Worm (Caenorhabditis elegans) whole organism, L2 larva: ENCODE measurements around the gene K01A2.6.
A peak's percentile ranks its signal among the peaks of the same experiment; 100 is the strongest.

Experiments used
- C34F6.9 ChIP-seq: fragments of 150-350 bp; optimal IDR thresholded peaks from 2 replicates; lab custom pipeline; 2014; ENCODE audit warnings: missing biosample characterization, missing genetic modification characterization
- F13H6.1 ChIP-seq: sonication (generic microtip); optimal IDR thresholded peaks from 2 replicates; lab custom pipeline; 2016; ENCODE audit warnings: missing genetic modification characterization, missing compliant biosample characterization
- R02D3.7 ChIP-seq: fragments of 150-350 bp; optimal IDR thresholded peaks from 2 replicates; lab custom pipeline; 2014; ENCODE audit warnings: missing biosample characterization, missing genetic modification characterization
- Y55F3AM.14 ChIP-seq: fragments of 200-800 bp; sonication (Bioruptor generic); optimal IDR thresholded peaks from 2 replicates; lab custom pipeline; 2018; ENCODE audit warnings: mild to moderate bottlenecking, missing genetic modification characterization, missing compliant biosample characterization
- ZK546.5 ChIP-seq: sonication (generic microtip); optimal IDR thresholded peaks from 2 replicates; lab custom pipeline; 2017; ENCODE audit warnings: missing biosample characterization, missing genetic modification characterization
- alr-1 ChIP-seq: fragments of 150-350 bp; optimal IDR thresholded peaks from 2 replicates; lab custom pipeline; 2014; ENCODE audit warnings: missing biosample characterization, missing genetic modification characterization
- aly-2 ChIP-seq: fragments of 150-350 bp; optimal IDR thresholded peaks from 2 replicates; lab custom pipeline; 2014; ENCODE audit warnings: missing biosample characterization, missing genetic modification characterization
- ama-1 ChIP-seq: fragments of 150-350 bp; optimal IDR thresholded peaks from 2 replicates; lab custom pipeline; 2018; ENCODE audit warnings: inconsistent platforms
- ceh-16 ChIP-seq: fragments of 150-350 bp; optimal IDR thresholded peaks from 2 replicates; lab custom pipeline; 2014; ENCODE audit warnings: missing biosample characterization, missing genetic modification characterization
- ceh-82 ChIP-seq: fragments of 150-350 bp; optimal IDR thresholded peaks from 2 replicates; lab custom pipeline; 2014; ENCODE audit warnings: missing biosample characterization, missing genetic modification characterization
- crh-2 ChIP-seq: sonication (generic microtip); optimal IDR thresholded peaks from 2 replicates; lab custom pipeline; 2017; ENCODE audit warnings: missing biosample characterization, missing genetic modification characterization
- egl-27 ChIP-seq: sonication (generic microtip); optimal IDR thresholded peaks from 3 replicates; lab custom pipeline; 2017; ENCODE audit warnings: missing biosample characterization, missing genetic modification reagents, missing genetic modification characterization
- elt-1 ChIP-seq: fragments of 150-350 bp; optimal IDR thresholded peaks from 2 replicates; lab custom pipeline; 2014; ENCODE audit warnings: missing biosample characterization, missing genetic modification characterization
- elt-3 ChIP-seq: sonication (generic microtip); optimal IDR thresholded peaks from 2 replicates; lab custom pipeline; 2017; ENCODE audit warnings: missing biosample characterization, missing genetic modification characterization
- fos-1 ChIP-seq: fragments of 150-350 bp; optimal IDR thresholded peaks from 2 replicates; lab custom pipeline; 2014; ENCODE audit warnings: missing biosample characterization, missing genetic modification characterization
- gmeb-1 ChIP-seq: fragments of 150-350 bp; optimal IDR thresholded peaks from 2 replicates; lab custom pipeline; 2014; ENCODE audit warnings: missing biosample characterization, missing genetic modification characterization
- lin-11 ChIP-seq: fragments of 150-350 bp; sonication (generic microtip); optimal IDR thresholded peaks from 2 replicates; lab custom pipeline; 2014; ENCODE audit warnings: missing biosample characterization, missing genetic modification characterization, inconsistent platforms, mixed read lengths
- lin-13 ChIP-seq: fragments of 150-350 bp; optimal IDR thresholded peaks from 2 replicates; lab custom pipeline; 2014; ENCODE audit warnings: missing biosample characterization, missing genetic modification reagents, missing genetic modification characterization
- lsy-2 ChIP-seq, 2 experiments: fragments of 150-350 bp in 1 of 2; sonication (generic microtip) in 1 of 2; optimal IDR thresholded peaks; 2 replicates each; lab custom pipeline; 2014 to 2017; ENCODE audit warnings: missing biosample characterization in 2 of 2, missing genetic modification characterization in 2 of 2
- mab-5 ChIP-seq: fragments of 150-350 bp; optimal IDR thresholded peaks from 2 replicates; lab custom pipeline; 2014; ENCODE audit warnings: missing biosample characterization, missing genetic modification characterization
- mbf-1 ChIP-seq: sonication (generic microtip); optimal IDR thresholded peaks from 2 replicates; lab custom pipeline; 2017; ENCODE audit warnings: missing biosample characterization, missing genetic modification characterization
- mdl-1 ChIP-seq, 2 experiments: fragments of 150-350 bp in 1 of 2; sonication (generic microtip) in 1 of 2; optimal IDR thresholded peaks; 2 replicates each; lab custom pipeline; 2017; ENCODE audit warnings: missing biosample characterization in 2 of 2, missing genetic modification characterization in 2 of 2
- nhr-12 ChIP-seq: fragments of 150-350 bp; optimal IDR thresholded peaks from 2 replicates; lab custom pipeline; 2014; ENCODE audit warnings: missing biosample characterization, missing genetic modification characterization
- nhr-129 ChIP-seq: fragments of 150-350 bp; optimal IDR thresholded peaks from 2 replicates; lab custom pipeline; 2014; ENCODE audit warnings: missing biosample characterization, missing genetic modification characterization
- nhr-21 ChIP-seq: fragments of 150-350 bp; optimal IDR thresholded peaks from 2 replicates; lab custom pipeline; 2014; ENCODE audit warnings: missing biosample characterization, missing genetic modification characterization
- nhr-237 ChIP-seq: fragments of 150-350 bp; optimal IDR thresholded peaks from 2 replicates; lab custom pipeline; 2014; ENCODE audit warnings: missing biosample characterization, missing genetic modification characterization
- nhr-25 ChIP-seq: fragments of 150-350 bp; sonication (generic microtip); optimal IDR thresholded peaks from 3 replicates; lab custom pipeline; 2014; ENCODE audit warnings: missing biosample characterization, missing genetic modification characterization
- nhr-6 ChIP-seq: fragments of 150-350 bp; optimal IDR thresholded peaks from 2 replicates; lab custom pipeline; 2014; ENCODE audit warnings: missing biosample characterization, missing genetic modification characterization
- nhr-77 ChIP-seq: fragments of 150-350 bp; optimal IDR thresholded peaks from 2 replicates; lab custom pipeline; 2014; ENCODE audit warnings: missing biosample characterization, missing genetic modification characterization
- sem-4 ChIP-seq: fragments of 150-350 bp; optimal IDR thresholded peaks from 2 replicates; lab custom pipeline; 2014; ENCODE audit warnings: missing biosample characterization, missing genetic modification reagents, missing genetic modification characterization
- skn-1 ChIP-seq: sonication (generic microtip); optimal IDR thresholded peaks from 2 replicates; lab custom pipeline; 2017; ENCODE audit warnings: missing biosample characterization, missing genetic modification characterization
- sma-3 ChIP-seq: sonication (generic microtip); optimal IDR thresholded peaks from 2 replicates; lab custom pipeline; 2016; ENCODE audit warnings: missing genetic modification reagents, missing genetic modification characterization, missing compliant biosample characterization
- sma-9 ChIP-seq, 2 experiments: fragments of 150-350 bp in 1 of 2; sonication (generic microtip) in 1 of 2; optimal IDR thresholded peaks; 2 replicates each; lab custom pipeline; 2014 to 2016; ENCODE audit warnings: missing genetic modification characterization in 2 of 2, mild to moderate bottlenecking in 1 of 2, missing biosample characterization in 1 of 2, missing compliant biosample characterization in 1 of 2, missing genetic modification reagents in 1 of 2, moderate library complexity in 1 of 2
- snpc-4 ChIP-seq: fragments of 150-350 bp; optimal IDR thresholded peaks from 2 replicates; lab custom pipeline; 2014; ENCODE audit warnings: missing biosample characterization, missing genetic modification characterization
- unc-55 ChIP-seq: fragments of 150-350 bp; sonication (generic microtip); optimal IDR thresholded peaks from 3 replicates; lab custom pipeline; 2014; ENCODE audit warnings: missing biosample characterization, missing genetic modification reagents, missing genetic modification characterization
- zag-1 ChIP-seq: fragments of 150-350 bp; optimal IDR thresholded peaks from 2 replicates; lab custom pipeline; 2014; ENCODE audit warnings: missing biosample characterization, missing genetic modification characterization
- ztf-1 ChIP-seq: fragments of 200-800 bp; sonication (Bioruptor generic); conservative IDR thresholded peaks from 2 replicates; pipeline ENCODE4 v1.3.6; 2022; ENCODE audit warnings: missing genetic modification characterization, missing compliant biosample characterization
- ztf-11 ChIP-seq: sonication (generic microtip); optimal IDR thresholded peaks from 2 replicates; lab custom pipeline; 2017; ENCODE audit warnings: missing biosample characterization, missing genetic modification characterization
- ztf-4 ChIP-seq: fragments of 150-350 bp; optimal IDR thresholded peaks from 2 replicates; lab custom pipeline; 2014; ENCODE audit warnings: missing biosample characterization, missing genetic modification characterization

K01A2.6 gene

ce11 chrII:285627-286550, 13.9 kb upstream of the K01A2.6 start, which contains the start of gene B0432.10:
B0432.10 (minus strand) TSS chrII:286275.
- TF ChIP-seq ceh-82 (tag; lab: Kevin White, UChicago): no peak
- peak in 1 of 2 experiments; percentile 4 for TF ChIP-seq mdl-1 (tag; optimal IDR thresholded peaks at IDR 0.05; lab: Kevin White, UChicago)
- peak; percentile 75 for TF ChIP-seq sma-9 (GFP tag; optimal IDR thresholded peaks at IDR 0.05; lab: Kevin White, UChicago)
- TF ChIP-seq sma-9 (tag; optimal IDR thresholded peaks at IDR 0.05; lab: Kevin White, UChicago): no peak
- peak; percentile 81 to 92 for TF ChIP-seq lsy-2 (tag; optimal IDR thresholded peaks at IDR 0.05; lab: Kevin White, UChicago)
- no peak for TF ChIP-seq mbf-1
- TF ChIP-seq crh-2 (tag; lab: Kevin White, UChicago): peak; percentile 81
- no peak for TF ChIP-seq ztf-4
- peak; percentile 82 for TF ChIP-seq nhr-25
- peak; percentile 77 for TF ChIP-seq sem-4 (tag; lab: Kevin White, UChicago)
- no peak for TF ChIP-seq ama-1 (lab: Kevin White, UChicago)
- peak; percentile 96 for TF ChIP-seq C34F6.9 (tag; lab: Kevin White, UChicago)
- peak; percentile 8 for TF ChIP-seq R02D3.7
- TF ChIP-seq elt-3 (tag; lab: Kevin White, UChicago): no peak
- TF ChIP-seq zag-1: peak; percentile 17
- TF ChIP-seq fos-1: peak; percentile 47
- peak; percentile 58 for TF ChIP-seq nhr-129 (tag; lab: Kevin White, UChicago)
- TF ChIP-seq gmeb-1 (tag; lab: Kevin White, UChicago): peak; percentile 97
- TF ChIP-seq ztf-11 (tag; lab: Kevin White, UChicago): no peak
- peak; percentile 60 for TF ChIP-seq snpc-4 (tag; lab: Kevin White, UChicago)
- no peak for TF ChIP-seq Y55F3AM.14 (GFP tag; lab: Kevin White, UChicago)
- peak; percentile 63 for TF ChIP-seq lin-11
- TF ChIP-seq ceh-16 (tag; lab: Kevin White, UChicago): peak; percentile 19
- TF ChIP-seq egl-27 (tag; lab: Kevin White, UChicago): peak; percentile 81
- TF ChIP-seq unc-55: peak; percentile 96
- TF ChIP-seq lin-13: peak; percentile 87
- peak; percentile 37 for TF ChIP-seq nhr-77 (tag; lab: Kevin White, UChicago)
- peak; percentile 63 for TF ChIP-seq nhr-21 (tag; lab: Kevin White, UChicago)
- TF ChIP-seq sma-3: peak; percentile 74
- TF ChIP-seq F13H6.1 (tag; lab: Kevin White, UChicago): peak; percentile 74
- TF ChIP-seq mab-5: peak; percentile 71
- peak; percentile 40 for TF ChIP-seq nhr-237 (tag; lab: Kevin White, UChicago)
- peak; percentile 78 for TF ChIP-seq nhr-6 (tag; lab: Kevin White, UChicago)
- TF ChIP-seq, all 48 proteins: peak for 25

- no peak for TF ChIP-seq elt-1 (tag; lab: Kevin White, UChicago)
These were observed 13.3 kb upstream of the K01A2.6 start, which contains the start of gene misc-1 for ce11 chrII:286551-286724. misc-1 (plus strand) TSS chrII:286625.

ce11 chrII:288705-289205, 11.0 kb upstream of the K01A2.6 start, which contains the start of gene mrpl-41:
mrpl-41 (plus strand) TSS chrII:288939.
- TF ChIP-seq skn-1 (tag; lab: Kevin White, UChicago) (no peak), ztf-4 (no peak), ZK546.5 (tag; lab: Kevin White, UChicago) (no peak), unc-55 (no peak), Y55F3AM.14 (GFP tag; lab: Kevin White, UChicago) (peak; percentile 12), sma-9 (GFP tag; optimal IDR thresholded peaks at IDR 0.05; lab: Kevin White, UChicago) (no peak), sma-9 (tag; optimal IDR thresholded peaks at IDR 0.05; lab: Kevin White, UChicago) (no peak)

ce11 chrII:290282-290681, 9.5 kb upstream of the K01A2.6 start, which contains the start of gene djr-1.1:
djr-1.1 (plus strand) TSS chrII:290582.
- TF ChIP-seq gmeb-1 (tag; lab: Kevin White, UChicago) (no peak), ztf-1 (no peak), nhr-237 (tag; lab: Kevin White, UChicago) (no peak), ceh-16 (tag; lab: Kevin White, UChicago) (no peak), alr-1 (tag; lab: Kevin White, UChicago) (no peak), nhr-12 (tag; lab: Kevin White, UChicago) (no peak), lin-13 (no peak), unc-55 (no peak), nhr-25 (no peak), crh-2 (tag; lab: Kevin White, UChicago) (no peak), nhr-6 (tag; lab: Kevin White, UChicago) (no peak), ceh-82 (tag; lab: Kevin White, UChicago) (no peak), aly-2 (tag; lab: Kevin White, UChicago) (no peak), elt-1 (tag; lab: Kevin White, UChicago) (no peak), sem-4 (tag; lab: Kevin White, UChicago) (no peak), elt-3 (tag; lab: Kevin White, UChicago) (no peak)
